Worm (Caenorhabditis elegans): ENCODE results near the gene zmp-6.

Gene zmp-6

ce11 chrIII:7272088-7272487 lies 24.4 kb upstream of the zmp-6 start (continued):
- TF ChIP-seq F33H1.4 (GFP tag; IDR thresholded peaks at IDR 0.05) (0 out of 2 replicates have a peak, but pooled peaks have one; percentile 9), dpff-1 (tag; optimal IDR thresholded peaks at IDR 0.05) (no peak), nhr-120 (GFP tag; IDR thresholded peaks at IDR 0.05) (no peak), ceh-27 (GFP tag; optimal IDR thresholded peaks at IDR 0.05) (peak; percentile 37), Y67H2A.10 (GFP tag; conservative IDR thresholded peaks at IDR 0.05) (no peak), ztf-22 (GFP tag; optimal IDR thresholded peaks at IDR 0.05) (no peak), lir-1 (GFP tag; conservative IDR thresholded peaks at IDR 0.05) (peak; percentile 41; the same call in 1 of the 2 replicates), F57A8.1 (GFP tag; optimal IDR thresholded peaks at IDR 0.05) (no peak), lag-1 (GFP tag; IDR thresholded peaks at IDR 0.05) (no peak), nhr-90 (tag; optimal IDR thresholded peaks at IDR 0.05) (no peak), lin-35 (GFP tag; optimal IDR thresholded peaks at IDR 0.05) (no peak), mcd-1 (GFP tag; IDR thresholded peaks at IDR 0.05) (peak; percentile 61), rec-8 (tag; optimal IDR thresholded peaks at IDR 0.05) (no peak), ZK185.1 (tag; optimal IDR thresholded peaks at IDR 0.05; ENCODE audit: poor library complexity, severe bottlenecking) (no peak), ztf-28 (GFP tag; IDR thresholded peaks at IDR 0.05) (no peak), lin-40 (tag; optimal IDR thresholded peaks at IDR 0.05) (no peak), Y53G8AR.9 (GFP tag; conservative IDR thresholded peaks at IDR 0.05) (peak; percentile 30; the same call in 1 of the 2 replicates), bed-1 (GFP tag; IDR thresholded peaks at IDR 0.05) (no peak), ceh-91 (GFP tag; IDR thresholded peaks at IDR 0.05) (no peak), pbrm-1 (GFP tag; IDR thresholded peaks at IDR 0.05) (0 out of 2 replicates have a peak, but pooled peaks have one; percentile 52), F57C9.4 (tag; optimal IDR thresholded peaks at IDR 0.05) (no peak)

- TF ChIP-seq nhr-80 (tag; optimal IDR thresholded peaks at IDR 0.05): peak; percentile 22
- TF ChIP-seq somi-1 (GFP tag; optimal IDR thresholded peaks at IDR 0.05): peak; percentile 36
- TF ChIP-seq Y95B8A.8 (GFP tag; IDR thresholded peaks at IDR 0.05): no peak
- TF ChIP-seq ama-1 (optimal IDR thresholded peaks at IDR 0.05): peak; percentile 36
- TF ChIP-seq ama-1 (GFP tag; optimal IDR thresholded peaks at IDR 0.05): no peak
Measured at ce11 chrIII:7271083-7271482, 23.4 kb upstream of the zmp-6 start.

- TF ChIP-seq ceh-40 (GFP tag; IDR thresholded peaks at IDR 0.05) (no peak), tlf-1 (GFP tag; optimal IDR thresholded peaks at IDR 0.05) (no peak), F52B5.7 (tag; optimal IDR thresholded peaks at IDR 0.05) (no peak), lin-40 (tag; optimal IDR thresholded peaks at IDR 0.05) (no peak), nfya-1 (tag; optimal IDR thresholded peaks at IDR 0.05; ENCODE audit: borderline replicate concordance, insufficient read depth) (no peak)
Measured at ce11 chrIII:7263028-7263427, 15.4 kb upstream of the zmp-6 start.

- TF ChIP-seq somi-1 (GFP tag; optimal IDR thresholded peaks at IDR 0.05) (no peak), C06A6.2 (GFP tag; conservative IDR thresholded peaks at IDR 0.05) (no peak), nhr-120 (GFP tag; IDR thresholded peaks at IDR 0.05) (no peak), snpc-3.4 (tag; optimal IDR thresholded peaks at IDR 0.05) (no peak), B0336.3 (GFP tag; IDR thresholded peaks at IDR 0.05) (no peak), F52B5.7 (tag; optimal IDR thresholded peaks at IDR 0.05) (no peak), attf-5 (GFP tag; optimal IDR thresholded peaks at IDR 0.05) (no peak)
Measured at ce11 chrIII:7262592-7262991, 15.0 kb upstream of the zmp-6 start.
